Worm (Caenorhabditis elegans): ENCODE data around the gene Y45G12B.2.

- TF ChIP-seq ama-1 (optimal IDR thresholded peaks at IDR 0.05) (no peak), flt-1 (GFP tag; IDR thresholded peaks at IDR 0.05) (peak; percentile 85), sea-1 (GFP tag; conservative IDR thresholded peaks at IDR 0.05) (peak; percentile 83; the same call in 1 of the 2 replicates), tra-4 (tag; optimal IDR thresholded peaks at IDR 0.05) (peak; percentile 33), scrt-1 (GFP tag; IDR thresholded peaks at IDR 0.05) (peak; percentile 72; the same call in 1 of the 2 replicates), ets-7 (tag; optimal IDR thresholded peaks at IDR 0.05) (peak; percentile 15)
Observed at ce11 chrV:2673807-2674206, 20.8 kb upstream of the Y45G12B.2 start.
